Fruit fly (Drosophila melanogaster) whole organism, pupa: ENCODE data around the gene CG3184.

Experiments used
- CG4496 ChIP-seq: fragments of 200-800 bp; sonication (Bioruptor generic); IDR thresholded peaks from 3 replicates; pipeline ENCODE4 v1.3.6; 2022; ENCODE audit warnings: missing biosample characterization, missing genetic modification characterization
- D1 ChIP-seq: fragments of 200-800 bp; sonication (Bioruptor generic); optimal IDR thresholded peaks from 2 replicates; lab custom pipeline; 2018; ENCODE audit warnings: missing biosample characterization, mild to moderate bottlenecking, missing genetic modification characterization, moderate library complexity

DNA sequence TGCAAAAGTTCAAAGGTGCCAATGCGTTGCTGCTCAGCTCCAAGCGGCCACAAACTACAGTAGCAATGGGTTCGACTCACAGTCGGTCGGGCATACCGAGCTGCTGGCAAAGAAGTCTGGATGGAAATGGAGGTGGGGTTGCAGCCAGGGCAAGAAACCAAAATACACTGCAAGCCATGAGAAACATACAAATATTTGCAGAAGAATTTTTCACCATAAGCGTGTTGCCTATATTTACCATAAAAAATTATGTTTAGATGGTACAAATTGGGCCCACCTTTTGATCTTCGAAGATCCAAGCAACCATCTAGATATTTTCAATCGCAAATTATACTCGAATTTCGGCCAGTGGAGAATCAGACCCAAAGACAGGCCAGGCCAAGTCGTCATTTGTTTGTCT, 41.7 kb downstream of the CG3184 start:
- TF ChIP-seq CG4496 (GFP tag; lab: Robert Waterston, UW) (no peak), D1 (tag; lab: Kevin White, UChicago) (no peak)
